Fruit fly (Drosophila melanogaster): ENCODE results near the gene kirre.

DNA sequence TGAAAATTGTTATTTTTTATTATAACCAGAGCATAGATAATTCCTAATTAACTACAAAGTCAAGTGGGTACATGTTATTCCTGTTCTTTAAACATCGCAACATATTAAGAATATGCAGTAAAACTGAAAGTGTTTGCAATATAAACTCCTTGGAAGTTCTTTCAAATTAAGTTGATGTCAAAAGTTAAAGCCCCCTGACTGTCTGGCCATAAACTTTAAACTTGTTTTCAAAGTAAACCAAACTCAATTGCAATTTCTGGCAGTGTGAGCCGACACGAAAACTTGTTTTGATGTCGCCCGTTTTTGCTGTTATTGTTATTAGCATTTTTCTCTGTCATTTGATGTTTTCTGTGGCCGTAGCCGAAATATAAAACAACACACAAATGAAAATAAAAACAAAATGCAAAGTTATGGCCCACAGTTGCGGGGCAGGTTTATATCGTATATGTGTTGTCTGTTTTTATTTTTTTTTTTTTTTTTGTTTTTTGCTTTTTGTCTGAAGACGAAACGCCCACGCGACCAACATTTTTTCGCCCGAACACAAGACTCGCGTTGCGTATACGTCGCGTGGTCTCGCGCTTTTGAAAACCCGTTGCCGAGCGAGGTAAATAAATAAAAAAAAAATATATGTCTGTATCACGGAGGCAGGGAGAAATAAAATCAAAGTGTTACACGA is 253.1 kb downstream of the kirre start:
- no peak; the same call in 1 of the 2 replicates for TF ChIP-seq Gug (GFP tag; IDR thresholded peaks at IDR 0.05)
- no peak for TF ChIP-seq CG7368 (GFP tag; optimal IDR thresholded peaks at IDR 0.05)
- no peak for TF ChIP-seq Met (GFP tag; optimal IDR thresholded peaks at IDR 0.05)
- no peak for TF ChIP-seq esn (GFP tag; optimal IDR thresholded peaks at IDR 0.05)
- no peak for TF ChIP-seq CG8632 (GFP tag; optimal IDR thresholded peaks at IDR 0.05)
- TF ChIP-seq CG10631 (GFP tag; optimal IDR thresholded peaks at IDR 0.05): no peak
- peak; percentile 23 for TF ChIP-seq Lpt (GFP tag; optimal IDR thresholded peaks at IDR 0.05)
- TF ChIP-seq CG10669 (GFP tag; optimal IDR thresholded peaks at IDR 0.05): no peak
- no peak for TF ChIP-seq fd85E (GFP tag; optimal IDR thresholded peaks at IDR 0.05)
- TF ChIP-seq eg (GFP tag; IDR thresholded peaks at IDR 0.05): peak; percentile 90
- TF ChIP-seq net (GFP tag; optimal IDR thresholded peaks at IDR 0.05): peak; percentile 16
- TF ChIP-seq OdsH (GFP tag; optimal IDR thresholded peaks at IDR 0.05): peak; percentile 2
- TF ChIP-seq Sox14 (GFP tag; optimal IDR thresholded peaks at IDR 0.05): no peak

Data from whole organism, prepupa.